Worm (Caenorhabditis elegans) whole organism, L4 larva: ENCODE data around the gene C01G12.7.
"Not testable (repeated sequence)": the region's sequence is repeated elsewhere in the genome, so short reads cannot be mapped to it uniquely, and the experiment has no call there.

ENCODE experiments used
- D1046.2 ChIP-seq: fragments of 200-800 bp; sonication (Bioruptor generic); IDR thresholded peaks from 2 replicates; pipeline ENCODE4 v1.3.6; 2022; ENCODE audit warnings: missing genetic modification characterization, missing compliant biosample characterization
- F10B5.3 ChIP-seq: sonication (generic microtip); optimal IDR thresholded peaks from 2 replicates; lab custom pipeline; 2016; ENCODE audit warnings: mild to moderate bottlenecking, missing genetic modification characterization, missing compliant biosample characterization
- F44E2.7 ChIP-seq: fragments of 200-800 bp; sonication (Bioruptor generic); IDR thresholded peaks from 2 replicates; pipeline ENCODE4 v2.1.2; 2022; ENCODE audit warnings: missing genetic modification characterization, missing compliant biosample characterization
- T20F7.1 ChIP-seq: fragments of 200-800 bp; sonication (Bioruptor generic); optimal IDR thresholded peaks from 2 replicates; lab custom pipeline; 2018; ENCODE audit warnings: mild to moderate bottlenecking, missing genetic modification characterization, missing compliant biosample characterization
- Y5F2A.4 ChIP-seq: fragments of 200-800 bp; sonication (Bioruptor generic); optimal IDR thresholded peaks from 2 replicates; lab custom pipeline; 2018; ENCODE audit warnings: mild to moderate bottlenecking, missing genetic modification characterization, missing compliant biosample characterization
- ZK337.2 ChIP-seq: fragments of 200-800 bp; sonication (Bioruptor generic); IDR thresholded peaks from 2 replicates; pipeline ENCODE4 v1.3.6; 2022; ENCODE audit warnings: missing genetic modification reagents, missing genetic modification characterization, missing compliant biosample characterization
- ZK546.5 ChIP-seq, 2 experiments: sonication (generic microtip); optimal IDR thresholded peaks; 2 replicates each; lab custom pipeline; 2017; ENCODE audit warnings: missing biosample characterization in 2 of 2, missing genetic modification characterization in 2 of 2
- aha-1 ChIP-seq: fragments of 150-350 bp; peaks from one replicate; lab custom pipeline; 2014; ENCODE audit warnings: missing biosample characterization, missing genetic modification characterization
- dmd-8 ChIP-seq: fragments of 200-800 bp; sonication (Bioruptor generic); IDR thresholded peaks from 2 replicates; pipeline ENCODE4 v1.3.6; 2022; ENCODE audit warnings: missing genetic modification characterization, missing compliant biosample characterization
- duxl-1 ChIP-seq: sonication (generic microtip); optimal IDR thresholded peaks from 2 replicates; lab custom pipeline; 2016; ENCODE audit warnings: mild to moderate bottlenecking, missing genetic modification characterization, moderate library complexity, missing compliant biosample characterization; ENCODE audit not compliant: poor library complexity
- egl-43 ChIP-seq: fragments of 200-800 bp; sonication (Bioruptor generic); IDR thresholded peaks from 2 replicates; pipeline ENCODE4 v1.3.6; 2022; ENCODE audit warnings: missing genetic modification reagents, missing genetic modification characterization, missing compliant biosample characterization
- fkh-10 ChIP-seq: fragments of 150-350 bp; optimal IDR thresholded peaks from 2 replicates; lab custom pipeline; 2014; ENCODE audit warnings: missing biosample characterization, missing genetic modification reagents, missing genetic modification characterization
- hif-1 ChIP-seq, 2 experiments: sonication (generic microtip); optimal IDR thresholded peaks; 2 replicates each; lab custom pipeline; 2016 to 2017; ENCODE audit warnings: missing compliant biosample characterization in 2 of 2, missing genetic modification characterization in 2 of 2, missing genetic modification reagents in 2 of 2, missing genotype in 2 of 2, mild to moderate bottlenecking in 1 of 2
- hlh-11 ChIP-seq: fragments of 200-800 bp; sonication (Bioruptor generic); optimal IDR thresholded peaks from 2 replicates; lab custom pipeline; 2018; ENCODE audit warnings: mild to moderate bottlenecking, missing genetic modification characterization, missing compliant biosample characterization
- hlh-30 ChIP-seq: sonication (generic microtip); optimal IDR thresholded peaks from 2 replicates; lab custom pipeline; 2017; ENCODE audit warnings: antibody characterized with exemption, mild to moderate bottlenecking, missing genetic modification characterization, missing compliant biosample characterization; ENCODE audit not compliant: insufficient read depth
- hmg-1.1 ChIP-seq: fragments of 200-800 bp; sonication (Bioruptor generic); IDR thresholded peaks from 2 replicates; pipeline ENCODE4 v1.3.6; 2022; ENCODE audit warnings: missing genetic modification reagents, missing genetic modification characterization, missing compliant biosample characterization
- jun-1 ChIP-seq: fragments of 150-350 bp; optimal IDR thresholded peaks from 2 replicates; lab custom pipeline; 2014; ENCODE audit warnings: missing biosample characterization, missing genetic modification reagents, missing genetic modification characterization
- lin-1 ChIP-seq: fragments of 200-800 bp; sonication (Bioruptor generic); IDR thresholded peaks from 2 replicates; pipeline ENCODE4 v1.3.6; 2022; ENCODE audit warnings: missing genetic modification reagents, missing genetic modification characterization, missing compliant biosample characterization
- lin-38 ChIP-seq: fragments of 200-800 bp; sonication (Bioruptor generic); IDR thresholded peaks from 2 replicates; pipeline ENCODE4 v1.3.6; 2022; ENCODE audit warnings: missing genetic modification reagents, missing genetic modification characterization, missing compliant biosample characterization
- lir-3 ChIP-seq: sonication (generic microtip); optimal IDR thresholded peaks from 2 replicates; lab custom pipeline; 2016; ENCODE audit warnings: mild to moderate bottlenecking, missing genetic modification characterization, missing compliant biosample characterization
- lsy-2 ChIP-seq, 2 experiments: fragments of 150-350 bp in 1 of 2; sonication (generic microtip) in 1 of 2; optimal IDR thresholded peaks; 2 replicates each; lab custom pipeline; 2014 to 2017; ENCODE audit warnings: missing biosample characterization in 2 of 2, missing genetic modification characterization in 2 of 2
- madf-5 ChIP-seq, 2 experiments: fragments of 200-800 bp; sonication (Bioruptor generic); IDR thresholded peaks; 2 replicates each; pipeline ENCODE4 v1.3.6; 2022; ENCODE audit warnings: missing compliant biosample characterization in 2 of 2, missing genetic modification characterization in 2 of 2
- madf-9 ChIP-seq: fragments of 200-800 bp; sonication (Bioruptor generic); conservative IDR thresholded peaks from 2 replicates; pipeline ENCODE4 v1.3.6; 2022; ENCODE audit warnings: missing genetic modification reagents, missing genetic modification characterization, missing compliant biosample characterization
- mdl-1 ChIP-seq, 2 experiments: fragments of 150-350 bp in 1 of 2; sonication (generic microtip) in 1 of 2; optimal IDR thresholded peaks; 2 replicates each; lab custom pipeline; 2014 to 2017; ENCODE audit warnings: missing biosample characterization in 2 of 2, missing genetic modification characterization in 2 of 2
- mdt-29 ChIP-seq: fragments of 200-800 bp; sonication (Bioruptor generic); IDR thresholded peaks from 2 replicates; pipeline ENCODE4 v1.3.6; 2022; ENCODE audit warnings: missing genetic modification reagents, missing genetic modification characterization, missing compliant biosample characterization
- mes-2 ChIP-seq: sonication (generic microtip); optimal IDR thresholded peaks from 2 replicates; lab custom pipeline; 2016; ENCODE audit warnings: missing genotype, mild to moderate bottlenecking, missing genetic modification characterization, missing compliant biosample characterization; ENCODE audit not compliant: poor library complexity, severe bottlenecking
- mxl-2 ChIP-seq: fragments of 200-800 bp; sonication (Bioruptor generic); conservative IDR thresholded peaks from 2 replicates; pipeline ENCODE4 v1.3.6; 2022; ENCODE audit warnings: missing genetic modification reagents, missing genetic modification characterization, missing compliant biosample characterization
- nhr-10 ChIP-seq: fragments of 150-350 bp; optimal IDR thresholded peaks from 2 replicates; lab custom pipeline; 2014; ENCODE audit warnings: missing biosample characterization, missing genetic modification characterization
- nhr-48 ChIP-seq: sonication (generic microtip); optimal IDR thresholded peaks from 2 replicates; lab custom pipeline; 2016; ENCODE audit warnings: mild to moderate bottlenecking, missing genetic modification characterization, missing compliant biosample characterization
- nhr-77 ChIP-seq: fragments of 150-350 bp; optimal IDR thresholded peaks from 2 replicates; lab custom pipeline; 2014; ENCODE audit warnings: missing biosample characterization, missing genetic modification characterization
- pha-4 ChIP-seq, 2 experiments: fragments of 150-350 bp in 1 of 2; fragments of 200-800 bp in 1 of 2; sonication (Bioruptor generic) in 1 of 2; IDR thresholded peaks in 1 of 2; optimal IDR thresholded peaks in 1 of 2; 2 replicates each; pipeline versions ENCODE4 v1.3.6 to Lab custom; 2014 to 2022; ENCODE audit warnings: missing genetic modification characterization in 2 of 2, missing genetic modification reagents in 2 of 2, missing biosample characterization in 1 of 2, missing compliant biosample characterization in 1 of 2
- pqm-1 ChIP-seq: sonication (generic microtip); optimal IDR thresholded peaks from 2 replicates; lab custom pipeline; 2017; ENCODE audit warnings: missing biosample characterization, missing genetic modification characterization
- rbr-2 ChIP-seq: sonication (generic microtip); optimal IDR thresholded peaks from 2 replicates; lab custom pipeline; 2016; ENCODE audit warnings: missing genotype, missing genetic modification characterization, missing compliant biosample characterization
- set-16 ChIP-seq: fragments of 200-800 bp; sonication (Bioruptor generic); IDR thresholded peaks from 2 replicates; pipeline ENCODE4 v1.3.6; 2022; ENCODE audit warnings: missing genetic modification reagents, missing genetic modification characterization, missing compliant biosample characterization
- snpc-1.2 ChIP-seq: fragments of 200-800 bp; sonication (Bioruptor generic); IDR thresholded peaks from 2 replicates; pipeline ENCODE4 v1.3.6; 2022; ENCODE audit warnings: missing genetic modification reagents, missing genetic modification characterization, missing compliant biosample characterization
- tag-97 ChIP-seq: fragments of 200-800 bp; sonication (Bioruptor generic); IDR thresholded peaks from 2 replicates; pipeline ENCODE4 v1.3.6; 2022; ENCODE audit warnings: missing genetic modification characterization, missing compliant biosample characterization
- tra-1 ChIP-seq: fragments of 200-800 bp; sonication (Bioruptor generic); IDR thresholded peaks from 2 replicates; pipeline ENCODE4 v1.3.6; 2022; ENCODE audit warnings: missing genetic modification reagents, missing genetic modification characterization, missing compliant biosample characterization
- unc-130 ChIP-seq: sonication (generic microtip); optimal IDR thresholded peaks from 2 replicates; lab custom pipeline; 2016; ENCODE audit warnings: missing genetic modification reagents, missing genetic modification characterization, missing compliant biosample characterization
- zfp-2 ChIP-seq: sonication (generic microtip); optimal IDR thresholded peaks from 2 replicates; lab custom pipeline; 2016; ENCODE audit warnings: mild to moderate bottlenecking, missing genetic modification characterization, missing compliant biosample characterization
- zfp-3 ChIP-seq: fragments of 200-800 bp; sonication (Bioruptor generic); conservative IDR thresholded peaks from 2 replicates; pipeline ENCODE4 v1.3.6; 2022; ENCODE audit warnings: missing genetic modification reagents, missing genetic modification characterization, missing compliant biosample characterization
- ztf-11 ChIP-seq: fragments of 150-350 bp; optimal IDR thresholded peaks from 2 replicates; lab custom pipeline; 2014; ENCODE audit warnings: missing biosample characterization, missing genetic modification characterization

The C01G12.7 gene

ce11 chrII:14569322-14569721 lies 22.4 kb downstream of the C01G12.7 start (continued):
- no peak for TF ChIP-seq jun-1 (tag; lab: Kevin White, UChicago)
- TF ChIP-seq, all 104 proteins: peak for 11

DNA sequence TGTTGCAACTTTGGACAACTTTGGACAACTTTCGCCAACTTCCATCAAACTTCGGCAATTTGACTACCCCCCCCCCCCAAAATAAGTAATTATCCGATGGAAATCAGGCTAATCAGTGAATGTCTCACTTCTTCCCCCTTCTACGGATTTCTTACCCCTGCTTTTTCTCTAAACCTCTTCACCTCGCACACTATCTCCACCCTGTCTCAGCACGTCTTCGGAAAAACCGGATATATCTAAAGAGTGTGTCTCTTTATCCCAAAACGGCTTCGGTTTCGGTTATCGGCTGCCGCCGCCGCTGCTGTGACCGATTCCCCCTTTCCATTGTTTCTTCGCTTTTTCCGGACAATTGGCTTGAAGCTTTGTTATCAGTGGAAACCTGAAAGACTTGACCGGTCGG lies 23.9 kb downstream of the C01G12.7 start:
- TF ChIP-seq lir-3 (no peak), aha-1 (tag; lab: Kevin White, UChicago) (peak; percentile 68), ztf-11 (no peak)

ce11 chrII:14563766-14564370 lies 27.8 kb downstream of the C01G12.7 start:
- TF ChIP-seq hmg-1.1 (GFP tag; lab: Robert Waterston, UW) (0 out of 2 replicates have a peak, but pooled peaks have one; percentile 44), hif-1 (tag; optimal IDR thresholded peaks at IDR 0.05; lab: Kevin White, UChicago) (peak in 1 of 2 experiments; percentile 32), lin-38 (GFP tag; lab: Robert Waterston, UW) (peak; percentile 48), madf-5 (GFP tag; IDR thresholded peaks at IDR 0.05; lab: Robert Waterston, UW) (peak in 1 of 2 experiments; percentile 43; a peak in 1 of 4 replicates), nhr-77 (tag; lab: Kevin White, UChicago) (peak; percentile 32), unc-130 (peak; percentile 12), lsy-2 (tag; optimal IDR thresholded peaks at IDR 0.05; lab: Kevin White, UChicago) (peak; percentile 15 to 94), mes-2 (tag; lab: Kevin White, UChicago) (peak; percentile 71), ZK337.2 (peak; percentile 69; the same call in 1 of the 2 replicates)

ce11 chrII:14561549-14562115 lies 30.1 kb downstream of the C01G12.7 start, which contains the start of gene mog-4:
TSS of gene mog-4 (minus strand) at chrII:14561599.
- peak; percentile 76 to 96 for TF ChIP-seq hif-1 (tag; optimal IDR thresholded peaks at IDR 0.05; lab: Kevin White, UChicago)
- TF ChIP-seq zfp-2 (tag; lab: Kevin White, UChicago), result peak; percentile 87
- TF ChIP-seq Y5F2A.4 (GFP tag; lab: Kevin White, UChicago), result peak; percentile 64
- TF ChIP-seq aha-1 (tag; lab: Kevin White, UChicago), result peak; percentile 84
- peak; percentile 99 for TF ChIP-seq mdt-29 (GFP tag; lab: Robert Waterston, UW)
- peak; percentile 100 for TF ChIP-seq hmg-1.1 (GFP tag; lab: Robert Waterston, UW)
- TF ChIP-seq madf-9 (GFP tag; lab: Robert Waterston, UW), result peak; percentile 100
- TF ChIP-seq F44E2.7 (GFP tag; lab: Robert Waterston, UW), result peak; percentile 77; the same call in 1 of the 2 replicates
- TF ChIP-seq ZK546.5 (tag; optimal IDR thresholded peaks at IDR 0.05; lab: Kevin White, UChicago), result peak in 1 of 2 experiments; percentile 63
- TF ChIP-seq fkh-10 (GFP tag; lab: Kevin White, UChicago), result peak; percentile 75
- peak; percentile 95 for TF ChIP-seq T20F7.1 (GFP tag; lab: Kevin White, UChicago)
- TF ChIP-seq mes-2 (tag; lab: Kevin White, UChicago), result peak; percentile 98
- peak in 1 of 2 experiments; percentile 83 for TF ChIP-seq mdl-1 (tag; optimal IDR thresholded peaks at IDR 0.05; lab: Kevin White, UChicago)
- TF ChIP-seq D1046.2, result peak; percentile 98
- TF ChIP-seq lin-38 (GFP tag; lab: Robert Waterston, UW), result peak; percentile 98
- peak; percentile 100 for TF ChIP-seq tra-1
- TF ChIP-seq F10B5.3 (tag; lab: Kevin White, UChicago), result peak; percentile 74
- peak; percentile 98 for TF ChIP-seq egl-43 (GFP tag; lab: Robert Waterston, UW)
- peak; percentile 62 for TF ChIP-seq nhr-10 (tag; lab: Kevin White, UChicago)
- peak; percentile 98 for TF ChIP-seq lin-1 (GFP tag; lab: Robert Waterston, UW)
- TF ChIP-seq dmd-8 (GFP tag; lab: Robert Waterston, UW), result peak; percentile 83
- TF ChIP-seq rbr-2, result peak; percentile 98
- peak; percentile 100 for TF ChIP-seq zfp-3
- TF ChIP-seq pha-4 (GFP tag; IDR thresholded peaks at IDR 0.05; lab: Robert Waterston, UW), result peak; percentile 99
- TF ChIP-seq pha-4 (tag; optimal IDR thresholded peaks at IDR 0.05; lab: Kevin White, UChicago), result not testable (repeated sequence)
- peak; percentile 95 for TF ChIP-seq hlh-11 (tag; lab: Kevin White, UChicago)
- peak; percentile 94 for TF ChIP-seq mxl-2 (GFP tag; lab: Robert Waterston, UW)
- TF ChIP-seq nhr-48 (tag; lab: Kevin White, UChicago), result peak; percentile 87
- TF ChIP-seq pqm-1 (tag; lab: Kevin White, UChicago), result peak; percentile 5
- peak; percentile 9; the same call in 1 of the 2 replicates for TF ChIP-seq set-16 (GFP tag; lab: Robert Waterston, UW)
- TF ChIP-seq tag-97 (GFP tag; lab: Robert Waterston, UW), result peak; percentile 100
- TF ChIP-seq duxl-1 (tag; lab: Kevin White, UChicago), result peak; percentile 92
- TF ChIP-seq snpc-1.2 (GFP tag; lab: Robert Waterston, UW), result peak; percentile 91
- TF ChIP-seq hlh-30 (tag; lab: Kevin White, UChicago), result peak; percentile 71
